Worm (Caenorhabditis elegans) whole organism, L2 larva: ENCODE data around the gene H39E23.3.

Experiments
- C34F6.9 ChIP-seq: fragments of 150-350 bp; optimal IDR thresholded peaks from 2 replicates; lab custom pipeline; 2014; ENCODE audit warnings: missing biosample characterization, missing genetic modification characterization
- F13H6.1 ChIP-seq: sonication (generic microtip); optimal IDR thresholded peaks from 2 replicates; lab custom pipeline; 2016; ENCODE audit warnings: missing genetic modification characterization, missing compliant biosample characterization
- R02D3.7 ChIP-seq: fragments of 150-350 bp; optimal IDR thresholded peaks from 2 replicates; lab custom pipeline; 2014; ENCODE audit warnings: missing biosample characterization, missing genetic modification characterization
- Y55F3AM.14 ChIP-seq: fragments of 200-800 bp; sonication (Bioruptor generic); optimal IDR thresholded peaks from 2 replicates; lab custom pipeline; 2018; ENCODE audit warnings: mild to moderate bottlenecking, missing genetic modification characterization, missing compliant biosample characterization
- ZK546.5 ChIP-seq: sonication (generic microtip); optimal IDR thresholded peaks from 2 replicates; lab custom pipeline; 2017; ENCODE audit warnings: missing biosample characterization, missing genetic modification characterization
- alr-1 ChIP-seq: fragments of 150-350 bp; optimal IDR thresholded peaks from 2 replicates; lab custom pipeline; 2014; ENCODE audit warnings: missing biosample characterization, missing genetic modification characterization
- ceh-16 ChIP-seq: fragments of 150-350 bp; optimal IDR thresholded peaks from 2 replicates; lab custom pipeline; 2014; ENCODE audit warnings: missing biosample characterization, missing genetic modification characterization
- dmd-4 ChIP-seq: sonication (generic microtip); optimal IDR thresholded peaks from 2 replicates; lab custom pipeline; 2017; ENCODE audit warnings: missing biosample characterization, missing genetic modification characterization
- egl-27 ChIP-seq: sonication (generic microtip); optimal IDR thresholded peaks from 3 replicates; lab custom pipeline; 2017; ENCODE audit warnings: missing biosample characterization, missing genetic modification reagents, missing genetic modification characterization
- elt-3 ChIP-seq: sonication (generic microtip); optimal IDR thresholded peaks from 2 replicates; lab custom pipeline; 2017; ENCODE audit warnings: missing biosample characterization, missing genetic modification characterization
- gmeb-1 ChIP-seq: fragments of 150-350 bp; optimal IDR thresholded peaks from 2 replicates; lab custom pipeline; 2014; ENCODE audit warnings: missing biosample characterization, missing genetic modification characterization
- lin-13 ChIP-seq: fragments of 150-350 bp; optimal IDR thresholded peaks from 2 replicates; lab custom pipeline; 2014; ENCODE audit warnings: missing biosample characterization, missing genetic modification reagents, missing genetic modification characterization
- lsy-2 ChIP-seq, 2 experiments: fragments of 150-350 bp in 1 of 2; sonication (generic microtip) in 1 of 2; optimal IDR thresholded peaks; 2 replicates each; lab custom pipeline; 2014 to 2017; ENCODE audit warnings: missing biosample characterization in 2 of 2, missing genetic modification characterization in 2 of 2
- nhr-10 ChIP-seq: sonication (generic microtip); optimal IDR thresholded peaks from 2 replicates; lab custom pipeline; 2017; ENCODE audit warnings: missing biosample characterization, missing genetic modification characterization
- nhr-11 ChIP-seq: fragments of 150-350 bp; optimal IDR thresholded peaks from 2 replicates; lab custom pipeline; 2014; ENCODE audit warnings: missing biosample characterization, missing genetic modification characterization
- nhr-12 ChIP-seq: fragments of 150-350 bp; optimal IDR thresholded peaks from 2 replicates; lab custom pipeline; 2014; ENCODE audit warnings: missing biosample characterization, missing genetic modification characterization
- nhr-129 ChIP-seq: fragments of 150-350 bp; optimal IDR thresholded peaks from 2 replicates; lab custom pipeline; 2014; ENCODE audit warnings: missing biosample characterization, missing genetic modification characterization
- nhr-25 ChIP-seq: fragments of 150-350 bp; sonication (generic microtip); optimal IDR thresholded peaks from 3 replicates; lab custom pipeline; 2014; ENCODE audit warnings: missing biosample characterization, missing genetic modification characterization
- nhr-6 ChIP-seq: fragments of 150-350 bp; optimal IDR thresholded peaks from 2 replicates; lab custom pipeline; 2014; ENCODE audit warnings: missing biosample characterization, missing genetic modification characterization
- nhr-77 ChIP-seq: fragments of 150-350 bp; optimal IDR thresholded peaks from 2 replicates; lab custom pipeline; 2014; ENCODE audit warnings: missing biosample characterization, missing genetic modification characterization
- peb-1 ChIP-seq: fragments of 150-350 bp; optimal IDR thresholded peaks from 2 replicates; lab custom pipeline; 2014; ENCODE audit warnings: missing biosample characterization, missing genetic modification characterization
- sem-4 ChIP-seq: fragments of 150-350 bp; optimal IDR thresholded peaks from 2 replicates; lab custom pipeline; 2014; ENCODE audit warnings: missing biosample characterization, missing genetic modification reagents, missing genetic modification characterization
- skn-1 ChIP-seq: sonication (generic microtip); optimal IDR thresholded peaks from 2 replicates; lab custom pipeline; 2017; ENCODE audit warnings: missing biosample characterization, missing genetic modification characterization
- sma-9 ChIP-seq, 2 experiments: fragments of 150-350 bp in 1 of 2; sonication (generic microtip) in 1 of 2; optimal IDR thresholded peaks; 2 replicates each; lab custom pipeline; 2014 to 2016; ENCODE audit warnings: missing genetic modification characterization in 2 of 2, mild to moderate bottlenecking in 1 of 2, missing biosample characterization in 1 of 2, missing compliant biosample characterization in 1 of 2, missing genetic modification reagents in 1 of 2, moderate library complexity in 1 of 2
- snpc-4 ChIP-seq: fragments of 150-350 bp; optimal IDR thresholded peaks from 2 replicates; lab custom pipeline; 2014; ENCODE audit warnings: missing biosample characterization, missing genetic modification characterization
- unc-55 ChIP-seq: fragments of 150-350 bp; sonication (generic microtip); optimal IDR thresholded peaks from 3 replicates; lab custom pipeline; 2014; ENCODE audit warnings: missing biosample characterization, missing genetic modification reagents, missing genetic modification characterization
- unc-62 ChIP-seq: fragments of 150-350 bp; optimal IDR thresholded peaks from 2 replicates; lab custom pipeline; 2014; ENCODE audit warnings: missing biosample characterization, missing genetic modification reagents, missing genetic modification characterization
- ztf-1 ChIP-seq: fragments of 200-800 bp; sonication (Bioruptor generic); conservative IDR thresholded peaks from 2 replicates; pipeline ENCODE4 v1.3.6; 2022; ENCODE audit warnings: missing genetic modification characterization, missing compliant biosample characterization
- ztf-11 ChIP-seq: sonication (generic microtip); optimal IDR thresholded peaks from 2 replicates; lab custom pipeline; 2017; ENCODE audit warnings: missing biosample characterization, missing genetic modification characterization

Gene H39E23.3

DNA sequence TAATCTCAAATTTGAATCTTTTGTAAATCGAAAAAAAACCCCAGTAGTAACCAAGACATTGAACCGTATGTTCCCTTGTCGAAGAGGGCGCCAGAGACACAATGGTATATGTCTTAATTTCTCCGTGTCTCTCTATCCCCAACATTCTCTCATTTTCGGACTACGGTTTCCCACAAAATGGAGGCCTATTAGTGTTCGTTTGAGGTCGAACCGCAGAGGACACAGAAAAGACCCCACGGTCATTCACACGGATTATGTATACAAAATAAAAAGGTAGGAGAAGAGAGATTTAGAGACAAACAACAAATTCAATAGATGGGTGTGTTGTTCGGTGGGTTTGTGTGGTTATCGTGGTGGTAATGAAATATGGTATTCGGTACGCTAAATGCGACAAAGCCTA lies 43.4 kb downstream of the H39E23.3 start:
- no peak for TF ChIP-seq ztf-11 (tag; lab: Kevin White, UChicago)
- TF ChIP-seq ceh-16 (tag; lab: Kevin White, UChicago), result peak; percentile 82
- peak; percentile 55 for TF ChIP-seq nhr-25
- TF ChIP-seq, all 48 proteins: peak for 2

DNA sequence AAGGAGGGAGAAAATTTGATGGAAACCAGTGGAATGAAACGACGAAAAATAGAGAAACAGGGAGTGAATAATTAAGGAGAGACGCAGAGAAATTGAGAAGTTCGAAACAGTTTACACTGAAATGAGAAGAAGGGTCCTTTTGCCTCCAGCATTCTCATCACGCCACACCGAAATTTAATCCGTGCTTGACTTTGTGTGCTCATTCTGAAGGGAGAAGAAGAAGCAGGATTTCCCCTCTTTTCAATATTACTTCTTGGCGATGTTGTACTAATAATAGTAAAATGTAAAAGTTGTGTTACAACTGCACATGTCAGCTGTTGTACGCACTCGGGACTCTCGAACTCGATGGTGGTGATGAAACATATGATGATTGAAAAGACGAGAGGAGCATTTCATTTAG lies 46.0 kb downstream of the H39E23.3 start:
- TF ChIP-seq dmd-4, result no peak
- TF ChIP-seq Y55F3AM.14 (GFP tag; lab: Kevin White, UChicago), result no peak
- no peak for TF ChIP-seq unc-62
- TF ChIP-seq C34F6.9 (tag; lab: Kevin White, UChicago), result no peak
- TF ChIP-seq skn-1, result no peak
- TF ChIP-seq ceh-16 (tag; lab: Kevin White, UChicago), result no peak
- no peak for TF ChIP-seq alr-1 (tag; lab: Kevin White, UChicago)
- TF ChIP-seq lsy-2 (tag; optimal IDR thresholded peaks at IDR 0.05; lab: Kevin White, UChicago), result no peak
- no peak for TF ChIP-seq egl-27 (tag; lab: Kevin White, UChicago)
- TF ChIP-seq F13H6.1 (tag; lab: Kevin White, UChicago), result peak; percentile 70
- TF ChIP-seq sma-9 (GFP tag; optimal IDR thresholded peaks at IDR 0.05; lab: Kevin White, UChicago), result peak; percentile 31
- TF ChIP-seq sma-9 (tag; optimal IDR thresholded peaks at IDR 0.05; lab: Kevin White, UChicago), result no peak
- TF ChIP-seq elt-3 (tag; lab: Kevin White, UChicago), result no peak
- no peak for TF ChIP-seq ztf-11 (tag; lab: Kevin White, UChicago)
- TF ChIP-seq nhr-129 (tag; lab: Kevin White, UChicago), result peak; percentile 38
- TF ChIP-seq unc-55 (GFP tag; lab: Kevin White, UChicago), result peak; percentile 8
- TF ChIP-seq ztf-1, result no peak
- TF ChIP-seq snpc-4 (tag; lab: Kevin White, UChicago), result no peak
- no peak for TF ChIP-seq sem-4 (tag; lab: Kevin White, UChicago)
- TF ChIP-seq nhr-77, result no peak
- TF ChIP-seq nhr-11 (tag; lab: Kevin White, UChicago), result no peak
- TF ChIP-seq lin-13 (GFP tag; lab: Kevin White, UChicago), result no peak

DNA sequence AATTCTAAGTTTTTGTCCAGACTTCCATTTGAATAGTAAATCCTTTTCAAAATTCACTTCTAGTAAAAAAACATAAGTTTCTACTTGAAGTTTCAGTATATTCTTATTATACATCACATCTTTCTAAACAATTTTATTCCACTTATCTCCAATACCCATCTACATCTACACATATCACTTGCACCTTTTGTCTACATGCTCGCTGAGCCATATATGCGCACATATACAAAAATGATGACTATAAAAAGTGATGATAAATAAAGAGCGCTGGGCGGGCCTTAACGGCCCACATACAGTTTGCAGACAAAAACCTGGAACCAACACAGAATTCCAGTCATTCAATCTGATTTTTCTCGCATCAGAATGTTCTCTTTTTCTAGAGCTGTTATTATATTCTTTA lies 48.9 kb downstream of the H39E23.3 start, which contains the start of gene AH10.2:
Gene AH10.2 (plus strand): TSS at position 301 of the 400 bp plus-strand sequence.
- TF ChIP-seq gmeb-1 (no peak), alr-1 (tag; lab: Kevin White, UChicago) (no peak), F13H6.1 (tag; lab: Kevin White, UChicago) (no peak), R02D3.7 (tag; lab: Kevin White, UChicago) (no peak), sma-9 (GFP tag; optimal IDR thresholded peaks at IDR 0.05; lab: Kevin White, UChicago) (no peak), sma-9 (tag; optimal IDR thresholded peaks at IDR 0.05; lab: Kevin White, UChicago) (no peak), peb-1 (no peak), nhr-12 (tag; lab: Kevin White, UChicago) (no peak), nhr-10 (tag; lab: Kevin White, UChicago) (no peak), unc-55 (GFP tag; lab: Kevin White, UChicago) (no peak), nhr-6 (no peak), ztf-1 (no peak), elt-3 (tag; lab: Kevin White, UChicago) (no peak), ZK546.5 (tag; lab: Kevin White, UChicago) (no peak), lin-13 (GFP tag; lab: Kevin White, UChicago) (no peak)
